Fruit fly (Drosophila melanogaster) whole organism, embryonic: ENCODE data around the gene Pak.

ENCODE experiments used
- Aef1 ChIP-seq: fragments of 200-800 bp; sonication (Bioruptor generic); IDR thresholded peaks from 3 replicates; pipeline ENCODE4 v1.3.6; 2022; ENCODE audit warnings: missing biosample characterization, missing genetic modification characterization
- Awh ChIP-seq: fragments of 200-800 bp; sonication (Bioruptor generic); IDR thresholded peaks from 2 replicates; pipeline ENCODE4, ENCODE4 v1.3.6; 2022; ENCODE audit warnings: missing biosample characterization, missing genetic modification characterization
- CG11695 ChIP-seq: fragments of 200-800 bp; sonication (Bioruptor generic); IDR thresholded peaks from 3 replicates; pipeline ENCODE4 v1.3.6; 2022; ENCODE audit warnings: missing biosample characterization, missing genetic modification characterization
- CG12391 ChIP-seq: fragments of 200-800 bp; sonication (Bioruptor generic); optimal IDR thresholded peaks from 3 replicates; lab custom pipeline; 2018; ENCODE audit warnings: missing biosample characterization, mild to moderate bottlenecking, missing genetic modification characterization, moderate library complexity
- CG14710 ChIP-seq: fragments of 200-800 bp; sonication (Bioruptor generic); optimal IDR thresholded peaks from 3 replicates; lab custom pipeline; 2019; ENCODE audit warnings: missing biosample characterization, mild to moderate bottlenecking, missing genetic modification characterization, moderate library complexity
- CG15073 ChIP-seq: fragments of 200-800 bp; sonication (Bioruptor generic); optimal IDR thresholded peaks from 2 replicates; lab custom pipeline; 2016; ENCODE audit warnings: missing biosample characterization, missing genetic modification characterization
- CG15696 ChIP-seq: fragments of 200-800 bp; sonication (Bioruptor generic); optimal IDR thresholded peaks from 2 replicates; lab custom pipeline; 2019; ENCODE audit warnings: missing biosample characterization, mild to moderate bottlenecking, missing genetic modification characterization, moderate library complexity
- CG17385 ChIP-seq: fragments of 200-800 bp; sonication (Bioruptor generic); optimal IDR thresholded peaks from 3 replicates; lab custom pipeline; 2018; ENCODE audit warnings: missing biosample characterization, mild to moderate bottlenecking, missing genetic modification characterization
- CG17612 ChIP-seq: fragments of 200-800 bp; sonication (Bioruptor generic); IDR thresholded peaks from 2 replicates; pipeline ENCODE4 v1.3.6; 2022; ENCODE audit warnings: missing biosample characterization, missing genetic modification characterization
- CG2129 ChIP-seq: fragments of 200-800 bp; sonication (Bioruptor generic); IDR thresholded peaks from 2 replicates; pipeline ENCODE4 v1.3.6; 2022; ENCODE audit warnings: missing biosample characterization, missing genetic modification characterization; ENCODE audit not compliant: partially characterized antibody
- CG33557 ChIP-seq: fragments of 200-800 bp; sonication (Bioruptor generic); optimal IDR thresholded peaks from 2 replicates; lab custom pipeline; 2019; ENCODE audit warnings: missing biosample characterization, mild to moderate bottlenecking, missing genetic modification characterization, moderate library complexity
- CG3726 ChIP-seq: fragments of 200-800 bp; sonication (Bioruptor generic); IDR thresholded peaks from 3 replicates; pipeline ENCODE4, ENCODE4 v1.3.6; 2022; ENCODE audit warnings: missing biosample characterization, missing genetic modification characterization
- CG6175 ChIP-seq: fragments of 200-800 bp; sonication (Bioruptor generic); IDR thresholded peaks from 3 replicates; pipeline ENCODE4 v1.3.6; 2022; ENCODE audit warnings: missing biosample characterization, missing genetic modification characterization
- CG8478 ChIP-seq: fragments of >200 bp; optimal IDR thresholded peaks from 2 replicates; lab custom pipeline; 2018
- CG9609 ChIP-seq: fragments of 200-800 bp; sonication (Bioruptor generic); optimal IDR thresholded peaks from 3 replicates; lab custom pipeline; 2016; ENCODE audit warnings: missing biosample characterization, missing genetic modification characterization
- Doc2 ChIP-seq: fragments of 200-800 bp; sonication (Bioruptor generic); IDR thresholded peaks from 2 replicates; pipeline ENCODE4 v1.3.6; 2022; ENCODE audit warnings: missing biosample characterization, missing genetic modification characterization
- Ets65A ChIP-seq: fragments of 200-800 bp; sonication (Bioruptor generic); peaks from one replicate; lab custom pipeline; 2016; ENCODE audit warnings: missing biosample characterization, missing genetic modification characterization
- Hr3 ChIP-seq: fragments of 200-800 bp; sonication (Bioruptor generic); optimal IDR thresholded peaks from 3 replicates; lab custom pipeline; 2016; ENCODE audit warnings: missing biosample characterization, missing genetic modification characterization
- Hr51 ChIP-seq, 2 experiments: fragments of 200-800 bp; sonication (Bioruptor generic); optimal IDR thresholded peaks; 2 replicates in 1 of 2; 3 replicates in 1 of 2; lab custom pipeline; 2016 to 2018; ENCODE audit warnings: missing biosample characterization in 2 of 2, missing genetic modification characterization in 2 of 2, mild to moderate bottlenecking in 1 of 2, moderate library complexity in 1 of 2
- Hsf ChIP-seq: fragments of 200-800 bp; sonication (Bioruptor generic); optimal IDR thresholded peaks from 3 replicates; lab custom pipeline; 2016; ENCODE audit warnings: missing biosample characterization, missing genetic modification characterization
- Kr ChIP-seq: fragments of 200-800 bp; sonication (Bioruptor generic); optimal IDR thresholded peaks from 2 replicates; lab custom pipeline; 2017; ENCODE audit warnings: missing biosample characterization, mild to moderate bottlenecking, missing genetic modification characterization
- MBD-R2 ChIP-seq: fragments of 200-800 bp; sonication (Bioruptor generic); IDR thresholded peaks from 2 replicates; pipeline ENCODE4 v1.3.6; 2022; ENCODE audit warnings: missing biosample characterization, missing genetic modification characterization
- Meics ChIP-seq: fragments of 200-800 bp; sonication (Bioruptor generic); optimal IDR thresholded peaks from 2 replicates; lab custom pipeline; 2017; ENCODE audit warnings: missing biosample characterization, mild to moderate bottlenecking, missing genetic modification characterization
- Mes4 ChIP-seq: fragments of 200-800 bp; sonication (Bioruptor generic); optimal IDR thresholded peaks from 2 replicates; lab custom pipeline; 2016; ENCODE audit warnings: missing biosample characterization, missing genetic modification characterization
- NC2α ChIP-seq: fragments of 200-800 bp; sonication (Bioruptor generic); optimal IDR thresholded peaks from 2 replicates; lab custom pipeline; 2016; ENCODE audit warnings: missing biosample characterization, missing genetic modification characterization
- Sry-δ ChIP-seq: fragments of 200-800 bp; sonication (Bioruptor generic); optimal IDR thresholded peaks from 2 replicates; lab custom pipeline; 2016; ENCODE audit warnings: missing biosample characterization, missing genetic modification characterization
- Tbp ChIP-seq: fragments of >200 bp; optimal IDR thresholded peaks from 2 replicates; lab custom pipeline; 2018; ENCODE audit warnings: missing biosample characterization, missing genetic modification characterization
- bigmax ChIP-seq: fragments of 200-800 bp; sonication (Bioruptor generic); optimal IDR thresholded peaks from 2 replicates; lab custom pipeline; 2018; ENCODE audit warnings: missing biosample characterization, mild to moderate bottlenecking, missing genetic modification characterization
- crp ChIP-seq, 2 experiments: fragments of 200-800 bp; sonication (Bioruptor generic); optimal IDR thresholded peaks; 2 replicates in 1 of 2; 3 replicates in 1 of 2; lab custom pipeline; 2017; ENCODE audit warnings: missing biosample characterization in 2 of 2, missing genetic modification characterization in 2 of 2, mild to moderate bottlenecking in 1 of 2, moderate library complexity in 1 of 2
- dati ChIP-seq: fragments of 200-800 bp; sonication (Bioruptor generic); IDR thresholded peaks from 2 replicates; pipeline ENCODE4 v1.3.6; 2022; ENCODE audit warnings: missing biosample characterization, missing genetic modification characterization
- esg ChIP-seq: fragments of 200-800 bp; sonication (Bioruptor generic); conservative IDR thresholded peaks from 2 replicates; pipeline ENCODE4 v1.3.6; 2022; ENCODE audit warnings: missing biosample characterization, missing genetic modification characterization
- fd3F ChIP-seq: fragments of 200-800 bp; sonication (Bioruptor generic); optimal IDR thresholded peaks from 2 replicates; lab custom pipeline; 2018; ENCODE audit warnings: missing biosample characterization, mild to moderate bottlenecking, missing genetic modification characterization, moderate library complexity
- jumu ChIP-seq: fragments of 200-800 bp; sonication (Bioruptor generic); optimal IDR thresholded peaks from 3 replicates; lab custom pipeline; 2016; ENCODE audit warnings: missing biosample characterization, missing genetic modification characterization
- kah ChIP-seq: fragments of 200-800 bp; sonication (Bioruptor generic); optimal IDR thresholded peaks from 2 replicates; lab custom pipeline; 2018; ENCODE audit warnings: missing biosample characterization, mild to moderate bottlenecking, missing genetic modification characterization
- maf-S ChIP-seq: fragments of 200-800 bp; sonication (Bioruptor generic); optimal IDR thresholded peaks from 2 replicates; lab custom pipeline; 2016; ENCODE audit warnings: missing biosample characterization, missing genetic modification characterization
- mam ChIP-seq: fragments of 200-800 bp; sonication (Bioruptor generic); optimal IDR thresholded peaks from 3 replicates; lab custom pipeline; 2016; ENCODE audit warnings: missing biosample characterization, missing genetic modification characterization
- odd ChIP-seq: fragments of 200-800 bp; sonication (Bioruptor generic); optimal IDR thresholded peaks from 2 replicates; lab custom pipeline; 2017; ENCODE audit warnings: missing biosample characterization, mild to moderate bottlenecking, missing genetic modification characterization
- pfk ChIP-seq: fragments of 200-800 bp; sonication (Bioruptor generic); optimal IDR thresholded peaks from 2 replicates; lab custom pipeline; 2018; ENCODE audit warnings: missing biosample characterization, mild to moderate bottlenecking, missing genetic modification characterization, moderate library complexity
- pho ChIP-seq: fragments of 200-800 bp; sonication (Bioruptor generic); optimal IDR thresholded peaks from 2 replicates; lab custom pipeline; 2016; ENCODE audit warnings: missing biosample characterization, missing genetic modification characterization
- pros ChIP-seq: fragments of 200-800 bp; sonication (Bioruptor generic); optimal IDR thresholded peaks from 3 replicates; lab custom pipeline; 2019; ENCODE audit warnings: missing biosample characterization, mild to moderate bottlenecking, missing genetic modification characterization, moderate library complexity
- pum ChIP-seq: fragments of 200-800 bp; sonication (Bioruptor generic); optimal IDR thresholded peaks from 2 replicates; lab custom pipeline; 2016; ENCODE audit warnings: missing biosample characterization, missing genetic modification characterization
- sens ChIP-seq: fragments of 200-800 bp; sonication (Bioruptor generic); peaks from one replicate; lab custom pipeline; 2016; ENCODE audit warnings: missing biosample characterization, missing genetic modification characterization
- sisA ChIP-seq: fragments of 200-800 bp; sonication (Bioruptor generic); IDR thresholded peaks from 2 replicates; pipeline ENCODE4 v1.3.6; 2022; ENCODE audit warnings: missing biosample characterization, missing genetic modification characterization
- twi ChIP-seq: fragments of 200-800 bp; optimal IDR thresholded peaks from 2 replicates; lab custom pipeline; 2019; ENCODE audit warnings: missing biosample characterization, mild to moderate bottlenecking, missing genetic modification characterization, moderate library complexity
- wor ChIP-seq: fragments of 200-800 bp; sonication (Bioruptor generic); IDR thresholded peaks from 2 replicates; pipeline ENCODE4 v1.3.6; 2022; ENCODE audit warnings: missing biosample characterization, missing genetic modification characterization
- yki ChIP-seq: fragments of >200 bp; optimal IDR thresholded peaks from 3 replicates; lab custom pipeline; 2018

Pak gene

dm6 chr3R:6373512-6374306 is 23.0 kb downstream of the Pak start (continued):
- TF ChIP-seq CG11695 (GFP tag; lab: Robert Waterston, UW) = 0 out of 3 replicates have a peak, but pooled peaks have one; percentile 28
- TF ChIP-seq, all 482 proteins: peak for 219

DNA sequence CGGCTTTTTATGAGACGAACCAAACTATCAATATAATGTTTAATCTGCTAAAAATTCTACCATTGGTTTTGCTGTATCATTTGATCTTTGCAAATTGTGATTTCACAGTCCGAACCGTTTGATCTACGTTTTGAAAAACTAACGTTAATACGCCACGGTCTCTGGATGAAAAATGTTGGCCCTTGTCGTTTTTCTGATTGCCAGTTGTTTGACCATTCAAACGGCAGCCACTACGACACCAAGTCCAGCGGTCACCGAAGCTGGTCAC is 23.5 kb downstream of the Pak start, which contains the start of gene CG42564:
Gene CG42564, plus strand, starts transcription at position 169 of the 268 bp plus-strand sequence.
- TF ChIP-seq Meics (GFP tag; lab: Kevin White, UChicago) = peak; percentile 75
- TF ChIP-seq sens = peak; percentile 7
- TF ChIP-seq pum = no peak
- TF ChIP-seq Ets65A (GFP tag; lab: Kevin White, UChicago) = peak; percentile 47
- no peak for TF ChIP-seq kah (GFP tag; lab: Kevin White, UChicago)
- TF ChIP-seq Sry-δ = peak; percentile 2

dm6 chr3R:6375944-6376343 is 25.2 kb downstream of the Pak start, which contains the start of gene CRAT:
Gene CRAT (minus strand): TSS chr3R:6376044.
- TF ChIP-seq Kr (GFP tag; lab: Kevin White, UChicago) = no peak
- no peak for TF ChIP-seq maf-S
- TF ChIP-seq crp (GFP tag; optimal IDR thresholded peaks at IDR 0.05; lab: Kevin White, UChicago) = no peak
- TF ChIP-seq pros (GFP tag; lab: Kevin White, UChicago) = no peak
- no peak for TF ChIP-seq CG2129 (GFP tag; lab: Robert Waterston, UW)
- no peak for TF ChIP-seq CG8478
- TF ChIP-seq Mes4 (GFP tag; lab: Kevin White, UChicago) = no peak
- TF ChIP-seq CG12391 (tag; lab: Kevin White, UChicago) = no peak
- no peak for TF ChIP-seq bigmax (GFP tag; lab: Kevin White, UChicago)
- no peak for TF ChIP-seq odd
- TF ChIP-seq Tbp = no peak
- no peak for TF ChIP-seq Hr51 (GFP tag; optimal IDR thresholded peaks at IDR 0.05; lab: Kevin White, UChicago)
- TF ChIP-seq pfk (GFP tag; lab: Kevin White, UChicago) = no peak
- no peak for TF ChIP-seq CG17385 (GFP tag; lab: Kevin White, UChicago)

dm6 chr3R:6377497-6377896 is 26.8 kb downstream of the Pak start, which contains the start of gene CG42537:
Gene CG42537 (plus strand): TSS chr3R:6377797.
- no peak for TF ChIP-seq CG14710
- TF ChIP-seq sens = peak; percentile 53
- TF ChIP-seq Aef1 (GFP tag; lab: Robert Waterston, UW) = no peak
- TF ChIP-seq mam = no peak
- TF ChIP-seq CG17612 (GFP tag; lab: Robert Waterston, UW) = no peak
- TF ChIP-seq MBD-R2 (GFP tag; lab: Robert Waterston, UW) = no peak
- TF ChIP-seq Doc2 (GFP tag; lab: Robert Waterston, UW) = no peak
- TF ChIP-seq, all 482 proteins: peak for 1

DNA sequence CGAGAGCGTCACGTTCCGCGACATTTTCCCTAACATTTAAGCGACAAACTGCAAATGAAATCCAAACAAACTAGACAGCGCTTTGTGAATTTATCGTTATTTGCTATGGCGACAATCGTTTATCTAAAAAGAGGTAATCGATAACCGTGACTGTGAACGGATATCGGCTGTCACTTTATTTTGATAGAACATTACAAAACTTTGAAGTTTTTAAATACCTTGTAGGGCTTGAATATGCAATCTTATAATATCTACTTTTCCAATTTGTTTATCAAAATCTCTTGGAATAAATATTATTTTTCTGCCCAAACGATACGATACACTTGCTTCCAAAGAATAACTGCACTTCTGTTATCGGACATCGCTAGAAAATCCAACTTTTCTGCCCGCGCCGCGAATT is 29.4 kb downstream of the Pak start, which contains the start of the genes CG1024 and TfIIFalpha:
Gene CG1024, minus strand, starts transcription at position 200 of the 400 bp plus-strand sequence.
Gene TfIIFalpha, plus strand, starts transcription at position 339 of the 400 bp plus-strand sequence.
- TF ChIP-seq Hsf (GFP tag; lab: Kevin White, UChicago) (peak; percentile 9), NC2α (GFP tag; lab: Kevin White, UChicago) (no peak), pho (no peak), twi (tag; lab: Kevin White, UChicago) (no peak), yki (no peak), CG6175 (GFP tag; lab: Robert Waterston, UW) (no peak), sisA (GFP tag; lab: Robert Waterston, UW) (no peak), dati (GFP tag; lab: Robert Waterston, UW) (no peak), CG15696 (tag; lab: Kevin White, UChicago) (no peak), jumu (GFP tag; lab: Kevin White, UChicago) (no peak), Awh (no peak), Meics (GFP tag; lab: Kevin White, UChicago) (no peak), Hr3 (GFP tag; lab: Kevin White, UChicago) (no peak), CG33557 (GFP tag; lab: Kevin White, UChicago) (peak; percentile 1), CG9609 (no peak), CG15073 (GFP tag; lab: Kevin White, UChicago) (no peak), fd3F (no peak), esg (no peak), maf-S (no peak), CG3726 (GFP tag; lab: Robert Waterston, UW) (no peak), wor (no peak)
